Worm (Caenorhabditis elegans) whole organism, L1 larva: ENCODE results near the gene nipi-3.
A peak's percentile ranks its signal among the peaks of the same experiment; 100 is the strongest.

ENCODE experiments used
- C16A3.4 ChIP-seq: fragments of 150-350 bp; optimal IDR thresholded peaks from 2 replicates; lab custom pipeline; 2014; ENCODE audit warnings: missing biosample characterization, missing genetic modification characterization
- C34B4.2 ChIP-seq: sonication (generic microtip); optimal IDR thresholded peaks from 2 replicates; lab custom pipeline; 2017; ENCODE audit warnings: mild to moderate bottlenecking, missing genetic modification characterization, missing compliant biosample characterization
- F16B12.6 ChIP-seq: fragments of 150-350 bp; optimal IDR thresholded peaks from 2 replicates; lab custom pipeline; 2014; ENCODE audit warnings: missing biosample characterization, missing genetic modification characterization
- Y116A8C.19 ChIP-seq: sonication (generic microtip); optimal IDR thresholded peaks from 2 replicates; lab custom pipeline; 2016; ENCODE audit warnings: missing compliant biosample characterization, missing genetic modification characterization, borderline replicate concordance
- ama-1 ChIP-seq: fragments of 150-350 bp; optimal IDR thresholded peaks from 2 replicates; lab custom pipeline; 2014
- blmp-1 ChIP-seq: fragments of 150-350 bp; optimal IDR thresholded peaks from 2 replicates; lab custom pipeline; 2014; ENCODE audit warnings: missing biosample characterization, missing genetic modification characterization
- ceh-63 ChIP-seq: fragments of 200-800 bp; sonication (Bioruptor generic); optimal IDR thresholded peaks from 2 replicates; lab custom pipeline; 2018; ENCODE audit warnings: mild to moderate bottlenecking, missing genetic modification characterization, missing compliant biosample characterization
- ceh-88 ChIP-seq: fragments of 200-800 bp; sonication (Bioruptor generic); IDR thresholded peaks from 2 replicates; pipeline ENCODE4 v1.3.6; 2022; ENCODE audit warnings: missing genetic modification characterization, missing compliant biosample characterization
- ceh-90 ChIP-seq: sonication (generic microtip); optimal IDR thresholded peaks from 2 replicates; lab custom pipeline; 2016; ENCODE audit warnings: missing genetic modification characterization, missing compliant biosample characterization
- dpl-1 ChIP-seq, 3 experiments: fragments of 150-350 bp in 2 of 3; sonication (generic microtip) in 1 of 3; optimal IDR thresholded peaks; 2 replicates each; lab custom pipeline; 2014 to 2017; ENCODE audit warnings: missing biosample characterization in 3 of 3, missing genetic modification characterization in 3 of 3, missing genetic modification reagents in 3 of 3
- dsc-1 ChIP-seq: sonication (generic microtip); optimal IDR thresholded peaks from 2 replicates; lab custom pipeline; 2016; ENCODE audit warnings: mild to moderate bottlenecking, missing genetic modification characterization, missing compliant biosample characterization
- efl-1 ChIP-seq, 4 experiments: fragments of 150-350 bp; optimal IDR thresholded peaks in 3 of 4; peaks in 1 of 4; 1 replicate in 1 of 4; 2 replicates in 3 of 4; lab custom pipeline; 2014; ENCODE audit warnings: missing biosample characterization in 2 of 4, missing genetic modification characterization in 2 of 4, missing genetic modification reagents in 2 of 4
- egl-27 ChIP-seq, 2 experiments: fragments of 150-350 bp in 1 of 2; sonication (generic microtip); optimal IDR thresholded peaks; 3 replicates each; lab custom pipeline; 2017 to 2018; ENCODE audit warnings: missing biosample characterization in 2 of 2, missing genetic modification characterization in 2 of 2, missing genetic modification reagents in 2 of 2
- elt-2 ChIP-seq: sonication (generic microtip); optimal IDR thresholded peaks from 2 replicates; lab custom pipeline; 2016; ENCODE audit warnings: missing genetic modification characterization, mild to moderate bottlenecking, inconsistent platforms, missing compliant biosample characterization, missing genetic modification reagents
- elt-3 ChIP-seq, 6 experiments: fragments of 150-350 bp in 1 of 6; sonication (generic microtip); optimal IDR thresholded peaks; 2 replicates each; lab custom pipeline; 2017 to 2018; ENCODE audit warnings: missing biosample characterization in 6 of 6, missing genetic modification characterization in 6 of 6, inconsistent platforms in 1 of 6
- ets-5 ChIP-seq: fragments of 200-800 bp; sonication (Bioruptor generic); IDR thresholded peaks from 2 replicates; pipeline ENCODE4 v1.3.6; 2022; ENCODE audit warnings: missing genetic modification characterization, missing compliant biosample characterization
- fkh-4 ChIP-seq: sonication (generic microtip); optimal IDR thresholded peaks from 2 replicates; lab custom pipeline; 2016; ENCODE audit warnings: missing compliant biosample characterization, missing genetic modification characterization, borderline replicate concordance
- fkh-8 ChIP-seq: sonication (generic microtip); optimal IDR thresholded peaks from 2 replicates; lab custom pipeline; 2016; ENCODE audit warnings: mild to moderate bottlenecking, missing genetic modification characterization, missing compliant biosample characterization
- fos-1 ChIP-seq: fragments of 150-350 bp; optimal IDR thresholded peaks from 2 replicates; lab custom pipeline; 2014; ENCODE audit warnings: missing biosample characterization, missing genetic modification characterization
- grh-1 ChIP-seq: fragments of 200-800 bp; sonication (Bioruptor generic); IDR thresholded peaks from 2 replicates; pipeline ENCODE4 v1.3.6; 2022; ENCODE audit warnings: missing genetic modification reagents, missing genetic modification characterization, missing compliant biosample characterization
- isw-1 ChIP-seq: fragments of 200-800 bp; sonication (Bioruptor generic); IDR thresholded peaks from 2 replicates; pipeline ENCODE4 v1.3.6; 2022; ENCODE audit warnings: missing genetic modification characterization, missing compliant biosample characterization
- lin-13 ChIP-seq: fragments of 150-350 bp; optimal IDR thresholded peaks from 2 replicates; lab custom pipeline; 2014; ENCODE audit warnings: missing biosample characterization, missing genetic modification reagents, missing genetic modification characterization
- lin-14 ChIP-seq: fragments of 200-800 bp; sonication (Bioruptor generic); optimal IDR thresholded peaks from 2 replicates; lab custom pipeline; 2018; ENCODE audit warnings: mild to moderate bottlenecking, missing genetic modification characterization, moderate library complexity, missing compliant biosample characterization
- lin-15B ChIP-seq: fragments of 150-350 bp; sonication (generic microtip); optimal IDR thresholded peaks from 3 replicates; lab custom pipeline; 2014; ENCODE audit warnings: missing biosample characterization, missing genetic modification characterization
- lin-39 ChIP-seq: fragments of 150-350 bp; optimal IDR thresholded peaks from 2 replicates; lab custom pipeline; 2014; ENCODE audit warnings: missing biosample characterization, missing genetic modification reagents, missing genetic modification characterization
- mep-1 ChIP-seq: fragments of 150-350 bp; optimal IDR thresholded peaks from 2 replicates; lab custom pipeline; 2014; ENCODE audit warnings: missing biosample characterization, missing genetic modification characterization
- nhr-11 ChIP-seq: fragments of 150-350 bp; optimal IDR thresholded peaks from 2 replicates; lab custom pipeline; 2014; ENCODE audit warnings: missing biosample characterization, missing genetic modification characterization
- nhr-12 ChIP-seq: sonication (generic microtip); optimal IDR thresholded peaks from 2 replicates; lab custom pipeline; 2017; ENCODE audit warnings: missing biosample characterization, missing genetic modification characterization
- nhr-19 ChIP-seq: fragments of 200-800 bp; sonication (Bioruptor generic); conservative IDR thresholded peaks from 2 replicates; pipeline ENCODE4 v1.3.6; 2022; ENCODE audit warnings: missing genetic modification characterization, missing compliant biosample characterization
- nhr-28 ChIP-seq: fragments of 150-350 bp; optimal IDR thresholded peaks from 2 replicates; lab custom pipeline; 2014; ENCODE audit warnings: missing biosample characterization, missing genetic modification characterization
- nhr-47 ChIP-seq: sonication (generic microtip); optimal IDR thresholded peaks from 2 replicates; lab custom pipeline; 2016; ENCODE audit warnings: mild to moderate bottlenecking, missing genetic modification characterization, moderate library complexity, missing compliant biosample characterization
- nhr-76 ChIP-seq: sonication (generic microtip); optimal IDR thresholded peaks from 2 replicates; lab custom pipeline; 2017; ENCODE audit warnings: missing biosample characterization, missing genetic modification characterization
- nhr-84 ChIP-seq: sonication (generic microtip); optimal IDR thresholded peaks from 2 replicates; lab custom pipeline; 2017; ENCODE audit warnings: missing biosample characterization, missing genetic modification characterization
- nhr-85 ChIP-seq: sonication (generic microtip); peaks from one replicate; lab custom pipeline; 2016; ENCODE audit warnings: missing genetic modification characterization, inconsistent platforms, missing compliant biosample characterization
- pag-3 ChIP-seq: sonication (generic microtip); optimal IDR thresholded peaks from 2 replicates; lab custom pipeline; 2017; ENCODE audit warnings: missing genetic modification characterization, mild to moderate bottlenecking, missing compliant biosample characterization, antibody characterized with exemption, borderline replicate concordance; ENCODE audit not compliant: insufficient read depth
- pax-3 ChIP-seq: fragments of 200-800 bp; sonication (Bioruptor generic); optimal IDR thresholded peaks from 2 replicates; lab custom pipeline; 2018; ENCODE audit warnings: mild to moderate bottlenecking, missing genetic modification characterization, moderate library complexity, missing compliant biosample characterization
- rnt-1 ChIP-seq: sonication (generic microtip); optimal IDR thresholded peaks from 2 replicates; lab custom pipeline; 2016; ENCODE audit warnings: mild to moderate bottlenecking, missing genetic modification characterization, moderate library complexity, missing compliant biosample characterization
- skn-1 ChIP-seq: fragments of 150-350 bp; optimal IDR thresholded peaks from 2 replicates; lab custom pipeline; 2014; ENCODE audit warnings: missing biosample characterization, missing genetic modification characterization
- snpc-4 ChIP-seq: fragments of 150-350 bp; optimal IDR thresholded peaks from 2 replicates; lab custom pipeline; 2014; ENCODE audit warnings: missing biosample characterization, missing genetic modification characterization
- snu-23 ChIP-seq: sonication (generic microtip); optimal IDR thresholded peaks from 2 replicates; lab custom pipeline; 2016; ENCODE audit warnings: missing genetic modification characterization, missing compliant biosample characterization
- sox-4 ChIP-seq: sonication (generic microtip); optimal IDR thresholded peaks from 2 replicates; lab custom pipeline; 2016; ENCODE audit warnings: missing genetic modification characterization, missing compliant biosample characterization
- sptf-1 ChIP-seq: fragments of 150-350 bp; optimal IDR thresholded peaks from 2 replicates; lab custom pipeline; 2014; ENCODE audit warnings: missing biosample characterization, missing genetic modification characterization
- sup-37 ChIP-seq: fragments of 200-800 bp; sonication (Bioruptor generic); optimal IDR thresholded peaks from 2 replicates; lab custom pipeline; 2018; ENCODE audit warnings: mild to moderate bottlenecking, missing genetic modification characterization, missing compliant biosample characterization
- swsn-7 ChIP-seq: sonication (generic microtip); optimal IDR thresholded peaks from 2 replicates; lab custom pipeline; 2016; ENCODE audit warnings: missing genetic modification characterization, missing compliant biosample characterization
- tlp-1 ChIP-seq: fragments of 150-350 bp; optimal IDR thresholded peaks from 2 replicates; lab custom pipeline; 2014; ENCODE audit warnings: missing biosample characterization, missing genetic modification characterization
- unc-62 ChIP-seq: fragments of 150-350 bp; optimal IDR thresholded peaks from 2 replicates; lab custom pipeline; 2014; ENCODE audit warnings: missing biosample characterization, missing genetic modification reagents, missing genetic modification characterization
- unc-86 ChIP-seq: sonication (generic microtip); optimal IDR thresholded peaks from 2 replicates; lab custom pipeline; 2016; ENCODE audit warnings: missing genetic modification characterization, missing compliant biosample characterization
- unc-98 ChIP-seq: fragments of 200-800 bp; sonication (Bioruptor generic); IDR thresholded peaks from 2 replicates; pipeline ENCODE4 v1.3.6; 2022; ENCODE audit warnings: missing genetic modification characterization, missing compliant biosample characterization
- vab-15 ChIP-seq: sonication (generic microtip); optimal IDR thresholded peaks from 2 replicates; lab custom pipeline; 2017; ENCODE audit warnings: missing genotype, mild to moderate bottlenecking, missing genetic modification characterization, missing compliant biosample characterization
- xbp-1 ChIP-seq: sonication (generic microtip); optimal IDR thresholded peaks from 2 replicates; lab custom pipeline; 2016; ENCODE audit warnings: missing genetic modification characterization, missing compliant biosample characterization
- zag-1 ChIP-seq: fragments of 150-350 bp; optimal IDR thresholded peaks from 2 replicates; lab custom pipeline; 2014; ENCODE audit warnings: missing biosample characterization, missing genetic modification characterization
- ztf-11 ChIP-seq, 2 experiments: sonication (generic microtip); optimal IDR thresholded peaks; 2 replicates each; lab custom pipeline; 2016 to 2017; ENCODE audit warnings: missing genetic modification characterization in 2 of 2, missing biosample characterization in 1 of 2, missing compliant biosample characterization in 1 of 2
- ztf-4 ChIP-seq: fragments of 150-350 bp; optimal IDR thresholded peaks from 2 replicates; lab custom pipeline; 2014; ENCODE audit warnings: missing biosample characterization, missing genetic modification characterization

Gene nipi-3

DNA sequence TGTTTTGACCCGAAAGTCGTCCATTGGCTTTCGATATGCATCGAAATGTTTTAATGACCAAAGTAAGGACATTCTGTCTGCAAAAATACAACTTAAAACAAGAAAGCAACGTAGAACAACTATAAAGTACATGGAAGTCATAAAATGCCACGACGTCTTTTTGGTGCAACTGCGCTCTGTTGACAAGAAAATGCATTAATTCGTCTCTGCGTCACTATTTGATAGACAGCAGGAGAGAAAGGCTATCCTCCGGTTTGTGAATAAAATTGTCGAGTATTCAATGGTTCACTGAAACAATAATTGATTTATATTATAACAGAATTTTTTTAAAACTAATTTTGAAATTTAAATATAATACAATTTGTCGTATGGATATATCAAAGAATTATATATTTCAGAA, 8.7 kb downstream of the nipi-3 start, which contains the start of gene ergi-3 (continued):
- TF ChIP-seq elt-3 (tag; optimal IDR thresholded peaks at IDR 0.05; lab: Kevin White, UChicago) = peak in 2 of 6 experiments; percentile 23 to 48
- no peak for TF ChIP-seq unc-62 (GFP tag; lab: Kevin White, UChicago)
- no peak for TF ChIP-seq pag-3
- no peak for TF ChIP-seq C34B4.2 (tag; lab: Kevin White, UChicago)
- TF ChIP-seq xbp-1 (tag; lab: Kevin White, UChicago) = peak; percentile 69
- no peak for TF ChIP-seq vab-15 (tag; lab: Kevin White, UChicago)
- TF ChIP-seq Y116A8C.19 (tag; lab: Kevin White, UChicago) = no peak
- TF ChIP-seq isw-1 (GFP tag; lab: Robert Waterston, UW) = no peak
- no peak for TF ChIP-seq sup-37
- no peak for TF ChIP-seq lin-39 (tag; lab: Kevin White, UChicago)
- TF ChIP-seq zag-1 (tag; lab: Kevin White, UChicago) = peak; percentile 12
- no peak for TF ChIP-seq sox-4 (tag; lab: Kevin White, UChicago)
- no peak for TF ChIP-seq nhr-28
- TF ChIP-seq snu-23 (GFP tag; lab: Kevin White, UChicago) = peak; percentile 78
- TF ChIP-seq ztf-11 (tag; optimal IDR thresholded peaks at IDR 0.05; lab: Kevin White, UChicago) = no peak
- peak in 2 of 3 experiments; percentile 28 to 57 for TF ChIP-seq dpl-1 (GFP tag; optimal IDR thresholded peaks at IDR 0.05; lab: Kevin White, UChicago)
- peak; percentile 56 for TF ChIP-seq swsn-7 (tag; lab: Kevin White, UChicago)
- TF ChIP-seq unc-86 (tag; lab: Kevin White, UChicago) = no peak
- peak; percentile 47 for TF ChIP-seq snpc-4
- TF ChIP-seq dsc-1 = peak; percentile 46
- TF ChIP-seq ets-5 (GFP tag; lab: Robert Waterston, UW) = no peak
- TF ChIP-seq nhr-47 (tag; lab: Kevin White, UChicago) = peak; percentile 54
- no peak for TF ChIP-seq elt-2
- TF ChIP-seq fos-1 = peak; percentile 28
- TF ChIP-seq ama-1 (lab: Kevin White, UChicago) = no peak
- TF ChIP-seq grh-1 = no peak
- TF ChIP-seq blmp-1 (tag; lab: Kevin White, UChicago) = peak; percentile 80
- TF ChIP-seq fkh-8 (tag; lab: Kevin White, UChicago) = peak; percentile 15
- 0 out of 2 replicates have a peak, but pooled peaks have one; percentile 16 for TF ChIP-seq nhr-19 (GFP tag; lab: Robert Waterston, UW)
- TF ChIP-seq lin-15B = peak; percentile 58
- TF ChIP-seq lin-13 = peak; percentile 27
- no peak for TF ChIP-seq ceh-90 (tag; lab: Kevin White, UChicago)
- peak; percentile 17 for TF ChIP-seq rnt-1 (tag; lab: Kevin White, UChicago)
- TF ChIP-seq ztf-4 (tag; lab: Kevin White, UChicago) = no peak
- no peak for TF ChIP-seq unc-98
- TF ChIP-seq tlp-1 = no peak
- TF ChIP-seq nhr-76 = no peak
- TF ChIP-seq skn-1 (tag; lab: Kevin White, UChicago) = peak; percentile 40
- no peak for TF ChIP-seq ceh-63 (GFP tag; lab: Kevin White, UChicago)
- TF ChIP-seq F16B12.6 (tag; lab: Kevin White, UChicago) = no peak
- no peak for TF ChIP-seq egl-27 (tag; optimal IDR thresholded peaks at IDR 0.05; lab: Kevin White, UChicago)
- TF ChIP-seq ceh-88 (GFP tag; lab: Robert Waterston, UW) = no peak
- peak; percentile 86 for TF ChIP-seq mep-1
- peak; percentile 34 to 51 for TF ChIP-seq efl-1 (optimal IDR thresholded peaks at IDR 0.05; lab: Kevin White, UChicago)
- TF ChIP-seq efl-1 (GFP tag; optimal IDR thresholded peaks at IDR 0.05 in 1 of 2; lab: Kevin White, UChicago) = peak; percentile 9 to 77
- no peak for TF ChIP-seq fkh-4
- no peak for TF ChIP-seq sptf-1 (tag; lab: Kevin White, UChicago)
- TF ChIP-seq lin-14 (GFP tag; lab: Kevin White, UChicago) = peak; percentile 92
- TF ChIP-seq nhr-11 = no peak
- TF ChIP-seq nhr-84 = peak; percentile 29
- no peak for TF ChIP-seq nhr-12
- no peak for TF ChIP-seq pax-3 (tag; lab: Kevin White, UChicago)
- peak; percentile 73 for TF ChIP-seq C16A3.4 (tag; lab: Kevin White, UChicago)
- no peak for TF ChIP-seq nhr-85 (tag; lab: Kevin White, UChicago)
